Fruit fly (Drosophila melanogaster): ENCODE data around the gene Rpn3.

The Rpn3 gene

DNA sequence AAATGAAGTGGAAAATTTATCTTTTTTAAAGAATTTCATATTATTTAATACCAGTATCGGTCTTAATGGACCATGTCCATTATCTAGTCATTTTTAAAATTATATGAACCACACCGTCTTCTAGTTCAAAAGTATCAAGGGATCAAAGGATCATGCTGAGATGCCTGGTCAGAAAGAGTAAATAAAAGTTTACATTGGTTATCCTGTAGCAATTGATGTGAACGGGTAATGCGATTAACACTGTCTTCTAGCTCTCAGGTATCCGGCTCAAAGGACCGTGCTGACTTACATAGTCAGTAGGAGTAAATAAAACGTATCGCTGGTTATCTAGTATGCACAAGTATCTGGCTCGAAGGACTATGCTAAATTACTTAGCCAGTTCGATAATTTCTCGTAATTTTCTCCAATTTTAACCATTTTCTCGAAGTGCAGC is 32.4 kb upstream of the Rpn3 start (continued):
- no peak for TF ChIP-seq Neu2 (GFP tag; optimal IDR thresholded peaks at IDR 0.05; ENCODE audit: borderline replicate concordance)
- TF ChIP-seq org-1 (GFP tag; optimal IDR thresholded peaks at IDR 0.05): peak; percentile 8
- TF ChIP-seq eve (GFP tag; optimal IDR thresholded peaks at IDR 0.05): no peak
- TF ChIP-seq cad (GFP tag; optimal IDR thresholded peaks at IDR 0.05): no peak
- TF ChIP-seq ind (GFP tag; optimal IDR thresholded peaks at IDR 0.05): peak; percentile 25
- no peak for TF ChIP-seq Med (GFP tag)
- TF ChIP-seq ap (GFP tag; IDR thresholded peaks at IDR 0.05): no peak
- TF ChIP-seq CG12769 (tag; optimal IDR thresholded peaks at IDR 0.05): peak; percentile 3
- TF ChIP-seq E2f2 (GFP tag; IDR thresholded peaks at IDR 0.05): no peak
- TF ChIP-seq CG5245 (GFP tag; optimal IDR thresholded peaks at IDR 0.05): no peak
- no peak for TF ChIP-seq CG11696 (GFP tag; IDR thresholded peaks at IDR 0.05)
- TF ChIP-seq CG14667 (GFP tag; IDR thresholded peaks at IDR 0.05): no peak
- TF ChIP-seq nerfin-2 (GFP tag; IDR thresholded peaks at IDR 0.05; ENCODE audit: partially characterized antibody): no peak
- no peak for TF ChIP-seq CG11093 (GFP tag; IDR thresholded peaks at IDR 0.05)
- TF ChIP-seq Nf-YB (GFP tag; optimal IDR thresholded peaks at IDR 0.05): no peak
- no peak for TF ChIP-seq onecut (GFP tag; IDR thresholded peaks at IDR 0.05)
- no peak for TF ChIP-seq unpg (GFP tag; optimal IDR thresholded peaks at IDR 0.05)
- TF ChIP-seq sqz (GFP tag; optimal IDR thresholded peaks at IDR 0.05): no peak
- no peak for TF ChIP-seq tx (GFP tag; optimal IDR thresholded peaks at IDR 0.05)
- TF ChIP-seq CG2129 (GFP tag; IDR thresholded peaks at IDR 0.05; ENCODE audit: partially characterized antibody): no peak
- TF ChIP-seq CG10147 (GFP tag; optimal IDR thresholded peaks at IDR 0.05): peak; percentile 41
- TF ChIP-seq CG10462 (GFP tag; optimal IDR thresholded peaks at IDR 0.05): no peak
- TF ChIP-seq CG5953 (GFP tag; IDR thresholded peaks at IDR 0.05): no peak
- no peak for TF ChIP-seq sens-2 (GFP tag; IDR thresholded peaks at IDR 0.05)
- no peak for TF ChIP-seq gt (GFP tag; IDR thresholded peaks at IDR 0.05)
- no peak for TF ChIP-seq zf30C (GFP tag; optimal IDR thresholded peaks at IDR 0.05)
- TF ChIP-seq CG18619 (GFP tag; optimal IDR thresholded peaks at IDR 0.05): peak; percentile 48
- TF ChIP-seq CG2116 (GFP tag; optimal IDR thresholded peaks at IDR 0.05): no peak
- TF ChIP-seq wdn (GFP tag; IDR thresholded peaks at IDR 0.05): no peak
- no peak for TF ChIP-seq Atf-2 (GFP tag; optimal IDR thresholded peaks at IDR 0.05)
- TF ChIP-seq pan (optimal IDR thresholded peaks at IDR 0.05): no peak
- TF ChIP-seq pan (GFP tag; optimal IDR thresholded peaks at IDR 0.05 in 1 of 2, IDR thresholded peaks at IDR 0.05 in 1 of 2): no peak
- TF ChIP-seq Scr (GFP tag; IDR thresholded peaks at IDR 0.05; ENCODE audit: partially characterized antibody): no peak
- no peak for TF ChIP-seq CG31365 (tag; optimal IDR thresholded peaks at IDR 0.05)
- no peak for TF ChIP-seq CG7372 (GFP tag; IDR thresholded peaks at IDR 0.05)
- TF ChIP-seq sens (GFP tag): peak; percentile 84
- TF ChIP-seq CG11504 (tag; optimal IDR thresholded peaks at IDR 0.05): peak; percentile 65
- peak; percentile 13 for TF ChIP-seq zfh2 (GFP tag; optimal IDR thresholded peaks at IDR 0.05)
- TF ChIP-seq Adf1 (GFP tag; IDR thresholded peaks at IDR 0.05): no peak
- TF ChIP-seq CG10209 (GFP tag; optimal IDR thresholded peaks at IDR 0.05): peak; percentile 25
- TF ChIP-seq yki (optimal IDR thresholded peaks at IDR 0.05): no peak
- peak; percentile 35 for TF ChIP-seq CG13775 (GFP tag; optimal IDR thresholded peaks at IDR 0.05)
- no peak for TF ChIP-seq z (GFP tag; IDR thresholded peaks at IDR 0.05)
- TF ChIP-seq CkIIα-i1 (GFP tag; IDR thresholded peaks at IDR 0.05): no peak
- no peak for TF ChIP-seq ttk (GFP tag; IDR thresholded peaks at IDR 0.05)
- no peak for TF ChIP-seq CG9817 (tag; optimal IDR thresholded peaks at IDR 0.05)
- no peak for TF ChIP-seq ssp (GFP tag; IDR thresholded peaks at IDR 0.05)
- TF ChIP-seq pum (GFP tag; optimal IDR thresholded peaks at IDR 0.05): no peak
- no peak for TF ChIP-seq repo (GFP tag; optimal IDR thresholded peaks at IDR 0.05)
- TF ChIP-seq fd64A (GFP tag; optimal IDR thresholded peaks at IDR 0.05): no peak
- no peak for TF ChIP-seq HLHmδ (GFP tag; optimal IDR thresholded peaks at IDR 0.05)
- no peak for TF ChIP-seq CG13123 (GFP tag; optimal IDR thresholded peaks at IDR 0.05)
- TF ChIP-seq Asciz (GFP tag; optimal IDR thresholded peaks at IDR 0.05): peak; percentile 5
